Worm (Caenorhabditis elegans): ENCODE data around the gene appg-1.

DNA sequence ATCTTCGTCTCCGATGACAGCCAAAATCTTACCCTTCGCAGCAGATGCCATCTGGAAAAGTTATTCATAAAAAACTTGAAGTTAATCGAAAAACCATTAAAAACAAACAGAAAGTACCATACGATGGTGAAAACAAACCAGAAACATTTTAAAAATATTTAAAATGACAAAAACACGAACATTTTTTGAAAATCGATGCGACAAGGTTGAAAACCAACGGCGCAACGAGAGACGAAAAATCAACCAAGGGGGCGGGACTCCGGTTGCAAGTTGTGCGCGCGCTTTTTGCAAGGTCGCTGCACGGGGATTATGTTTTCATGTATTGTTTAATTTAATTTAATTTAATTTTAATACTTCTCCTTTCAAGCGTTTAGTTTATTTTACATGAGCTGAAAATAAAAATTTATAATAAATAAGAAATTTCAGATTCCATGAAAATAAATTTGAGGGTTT lies 22.2 kb upstream of the appg-1 start, which contains the start of gene vha-9:
- TF ChIP-seq him-1 (tag; optimal IDR thresholded peaks at IDR 0.05) = no peak
- TF ChIP-seq dao-5 (tag; optimal IDR thresholded peaks at IDR 0.05) = no peak
- peak; percentile 56 for TF ChIP-seq W03F9.2 (tag; optimal IDR thresholded peaks at IDR 0.05)

Measured in whole organism, L4/young adult.